Worm (Caenorhabditis elegans) whole organism, L1 larva: ENCODE data around the gene srh-70.

Experiments
- C04F5.9 ChIP-seq: sonication (generic microtip); optimal IDR thresholded peaks from 2 replicates; lab custom pipeline; 2016; ENCODE audit warnings: missing genetic modification characterization, missing compliant biosample characterization
- C34B4.2 ChIP-seq: sonication (generic microtip); optimal IDR thresholded peaks from 2 replicates; lab custom pipeline; 2017; ENCODE audit warnings: mild to moderate bottlenecking, missing genetic modification characterization, missing compliant biosample characterization
- F16B12.6 ChIP-seq: fragments of 150-350 bp; optimal IDR thresholded peaks from 2 replicates; lab custom pipeline; 2014; ENCODE audit warnings: missing biosample characterization, missing genetic modification characterization
- Y116A8C.19 ChIP-seq: sonication (generic microtip); optimal IDR thresholded peaks from 2 replicates; lab custom pipeline; 2016; ENCODE audit warnings: missing compliant biosample characterization, missing genetic modification characterization, borderline replicate concordance
- blmp-1 ChIP-seq: fragments of 150-350 bp; optimal IDR thresholded peaks from 2 replicates; lab custom pipeline; 2014; ENCODE audit warnings: missing biosample characterization, missing genetic modification characterization
- ceh-63 ChIP-seq: fragments of 200-800 bp; sonication (Bioruptor generic); optimal IDR thresholded peaks from 2 replicates; lab custom pipeline; 2018; ENCODE audit warnings: mild to moderate bottlenecking, missing genetic modification characterization, missing compliant biosample characterization
- ceh-8 ChIP-seq: fragments of 200-800 bp; sonication (Bioruptor generic); optimal IDR thresholded peaks from 2 replicates; lab custom pipeline; 2018; ENCODE audit warnings: mild to moderate bottlenecking, missing genetic modification characterization, moderate library complexity, missing compliant biosample characterization
- ceh-82 ChIP-seq, 3 experiments: fragments of 150-350 bp in 1 of 3; sonication (generic microtip) in 2 of 3; optimal IDR thresholded peaks; 2 replicates each; lab custom pipeline; 2014 to 2017; ENCODE audit warnings: missing biosample characterization in 3 of 3, missing genetic modification characterization in 3 of 3
- efl-3 ChIP-seq: fragments of 200-800 bp; sonication (Bioruptor generic); optimal IDR thresholded peaks from 2 replicates; lab custom pipeline; 2018; ENCODE audit warnings: mild to moderate bottlenecking, missing genetic modification characterization, missing compliant biosample characterization
- egl-13 ChIP-seq: sonication (generic microtip); optimal IDR thresholded peaks from 2 replicates; lab custom pipeline; 2016; ENCODE audit warnings: missing genotype, missing genetic modification reagents, missing genetic modification characterization, missing compliant biosample characterization
- elt-2 ChIP-seq: sonication (generic microtip); optimal IDR thresholded peaks from 2 replicates; lab custom pipeline; 2016; ENCODE audit warnings: missing genetic modification characterization, mild to moderate bottlenecking, inconsistent platforms, missing compliant biosample characterization, missing genetic modification reagents
- elt-3 ChIP-seq, 6 experiments: fragments of 150-350 bp in 1 of 6; sonication (generic microtip); optimal IDR thresholded peaks; 2 replicates each; lab custom pipeline; 2017 to 2018; ENCODE audit warnings: missing biosample characterization in 6 of 6, missing genetic modification characterization in 6 of 6, inconsistent platforms in 1 of 6
- ets-5 ChIP-seq: fragments of 200-800 bp; sonication (Bioruptor generic); IDR thresholded peaks from 2 replicates; pipeline ENCODE4 v1.3.6; 2022; ENCODE audit warnings: missing genetic modification characterization, missing compliant biosample characterization
- fkh-10 ChIP-seq: sonication (generic microtip); optimal IDR thresholded peaks from 2 replicates; lab custom pipeline; 2017; ENCODE audit warnings: missing biosample characterization, missing genetic modification reagents, missing genetic modification characterization
- fos-1 ChIP-seq: fragments of 150-350 bp; optimal IDR thresholded peaks from 2 replicates; lab custom pipeline; 2014; ENCODE audit warnings: missing biosample characterization, missing genetic modification characterization
- hlh-4 ChIP-seq: sonication (generic microtip); optimal IDR thresholded peaks from 2 replicates; lab custom pipeline; 2016; ENCODE audit warnings: mild to moderate bottlenecking, missing genetic modification characterization, missing compliant biosample characterization
- hpl-2 ChIP-seq: fragments of 150-350 bp; optimal IDR thresholded peaks from 2 replicates; lab custom pipeline; 2014; ENCODE audit warnings: missing biosample characterization, missing genetic modification reagents, missing genetic modification characterization
- lin-15B ChIP-seq: fragments of 150-350 bp; sonication (generic microtip); optimal IDR thresholded peaks from 3 replicates; lab custom pipeline; 2014; ENCODE audit warnings: missing biosample characterization, missing genetic modification characterization
- lin-35 ChIP-seq, 2 experiments: fragments of 150-350 bp; optimal IDR thresholded peaks; 2 replicates each; lab custom pipeline; 2014; ENCODE audit warnings: missing biosample characterization in 2 of 2, missing genetic modification characterization in 2 of 2, missing genetic modification reagents in 2 of 2
- lin-39 ChIP-seq: fragments of 150-350 bp; optimal IDR thresholded peaks from 2 replicates; lab custom pipeline; 2014; ENCODE audit warnings: missing biosample characterization, missing genetic modification reagents, missing genetic modification characterization
- lir-3 ChIP-seq: sonication (generic microtip); optimal IDR thresholded peaks from 2 replicates; lab custom pipeline; 2016; ENCODE audit warnings: mild to moderate bottlenecking, missing genetic modification characterization, moderate library complexity, missing compliant biosample characterization; ENCODE audit not compliant: poor library complexity
- lsy-2 ChIP-seq, 2 experiments: fragments of 150-350 bp; optimal IDR thresholded peaks; 2 replicates each; lab custom pipeline; 2014; ENCODE audit warnings: missing biosample characterization in 2 of 2, missing genetic modification characterization in 2 of 2
- mab-9 ChIP-seq: fragments of 200-800 bp; sonication (Bioruptor generic); IDR thresholded peaks from 2 replicates; pipeline ENCODE4 v1.3.6; 2022; ENCODE audit warnings: missing genetic modification reagents, missing genetic modification characterization, missing compliant biosample characterization
- mdl-1 ChIP-seq, 2 experiments: fragments of 150-350 bp; optimal IDR thresholded peaks; 2 replicates each; lab custom pipeline; 2014 to 2017; ENCODE audit warnings: missing biosample characterization in 2 of 2, missing genetic modification characterization in 2 of 2, inconsistent platforms in 1 of 2
- mef-2 ChIP-seq: fragments of 150-350 bp; optimal IDR thresholded peaks from 2 replicates; lab custom pipeline; 2014; ENCODE audit warnings: missing biosample characterization, missing genetic modification characterization
- mep-1 ChIP-seq: fragments of 150-350 bp; optimal IDR thresholded peaks from 2 replicates; lab custom pipeline; 2014; ENCODE audit warnings: missing biosample characterization, missing genetic modification characterization
- nhr-11 ChIP-seq: fragments of 150-350 bp; optimal IDR thresholded peaks from 2 replicates; lab custom pipeline; 2014; ENCODE audit warnings: missing biosample characterization, missing genetic modification characterization
- nhr-12 ChIP-seq: sonication (generic microtip); optimal IDR thresholded peaks from 2 replicates; lab custom pipeline; 2017; ENCODE audit warnings: missing biosample characterization, missing genetic modification characterization
- nhr-19 ChIP-seq: fragments of 200-800 bp; sonication (Bioruptor generic); conservative IDR thresholded peaks from 2 replicates; pipeline ENCODE4 v1.3.6; 2022; ENCODE audit warnings: missing genetic modification characterization, missing compliant biosample characterization
- nhr-237 ChIP-seq: fragments of 150-350 bp; optimal IDR thresholded peaks from 2 replicates; lab custom pipeline; 2014; ENCODE audit warnings: missing biosample characterization, missing genetic modification characterization
- nhr-47 ChIP-seq: sonication (generic microtip); optimal IDR thresholded peaks from 2 replicates; lab custom pipeline; 2016; ENCODE audit warnings: mild to moderate bottlenecking, missing genetic modification characterization, moderate library complexity, missing compliant biosample characterization
- nhr-76 ChIP-seq: sonication (generic microtip); optimal IDR thresholded peaks from 2 replicates; lab custom pipeline; 2017; ENCODE audit warnings: missing biosample characterization, missing genetic modification characterization
- nhr-84 ChIP-seq: sonication (generic microtip); optimal IDR thresholded peaks from 2 replicates; lab custom pipeline; 2017; ENCODE audit warnings: missing biosample characterization, missing genetic modification characterization
- pag-3 ChIP-seq: sonication (generic microtip); optimal IDR thresholded peaks from 2 replicates; lab custom pipeline; 2017; ENCODE audit warnings: missing genetic modification characterization, mild to moderate bottlenecking, missing compliant biosample characterization, antibody characterized with exemption, borderline replicate concordance; ENCODE audit not compliant: insufficient read depth
- snpc-4 ChIP-seq: fragments of 150-350 bp; optimal IDR thresholded peaks from 2 replicates; lab custom pipeline; 2014; ENCODE audit warnings: missing biosample characterization, missing genetic modification characterization
- snu-23 ChIP-seq: sonication (generic microtip); optimal IDR thresholded peaks from 2 replicates; lab custom pipeline; 2016; ENCODE audit warnings: missing genetic modification characterization, missing compliant biosample characterization
- sox-4 ChIP-seq: sonication (generic microtip); optimal IDR thresholded peaks from 2 replicates; lab custom pipeline; 2016; ENCODE audit warnings: missing genetic modification characterization, missing compliant biosample characterization
- swsn-7 ChIP-seq: sonication (generic microtip); optimal IDR thresholded peaks from 2 replicates; lab custom pipeline; 2016; ENCODE audit warnings: missing genetic modification characterization, missing compliant biosample characterization
- tlp-1 ChIP-seq: fragments of 150-350 bp; optimal IDR thresholded peaks from 2 replicates; lab custom pipeline; 2014; ENCODE audit warnings: missing biosample characterization, missing genetic modification characterization
- unc-62 ChIP-seq: fragments of 150-350 bp; optimal IDR thresholded peaks from 2 replicates; lab custom pipeline; 2014; ENCODE audit warnings: missing biosample characterization, missing genetic modification reagents, missing genetic modification characterization
- unc-86 ChIP-seq: sonication (generic microtip); optimal IDR thresholded peaks from 2 replicates; lab custom pipeline; 2016; ENCODE audit warnings: missing genetic modification characterization, missing compliant biosample characterization
- unc-98 ChIP-seq: fragments of 200-800 bp; sonication (Bioruptor generic); IDR thresholded peaks from 2 replicates; pipeline ENCODE4 v1.3.6; 2022; ENCODE audit warnings: missing genetic modification characterization, missing compliant biosample characterization
- xbp-1 ChIP-seq: sonication (generic microtip); optimal IDR thresholded peaks from 2 replicates; lab custom pipeline; 2016; ENCODE audit warnings: missing genetic modification characterization, missing compliant biosample characterization
- ztf-11 ChIP-seq, 2 experiments: sonication (generic microtip); optimal IDR thresholded peaks; 2 replicates each; lab custom pipeline; 2016 to 2017; ENCODE audit warnings: missing genetic modification characterization in 2 of 2, missing biosample characterization in 1 of 2, missing compliant biosample characterization in 1 of 2
- ztf-4 ChIP-seq: fragments of 150-350 bp; optimal IDR thresholded peaks from 2 replicates; lab custom pipeline; 2014; ENCODE audit warnings: missing biosample characterization, missing genetic modification characterization

srh-70 gene

ce11 chrII:12494556-12495131 is 24.0 kb downstream of the srh-70 start, which contains the start of gene col-85 (continued):
- TF ChIP-seq hlh-4 (tag; lab: Kevin White, UChicago) (no peak), nhr-11 (no peak), lin-15B (tag; lab: Kevin White, UChicago) (peak; percentile 16), swsn-7 (tag; lab: Kevin White, UChicago) (peak; percentile 73), nhr-47 (tag; lab: Kevin White, UChicago) (peak; percentile 82), egl-13 (tag; lab: Kevin White, UChicago) (no peak), mab-9 (GFP tag; lab: Robert Waterston, UW) (0 out of 2 replicates have a peak, but pooled peaks have one; percentile 41), C04F5.9 (no peak), efl-3 (GFP tag; lab: Kevin White, UChicago) (no peak), xbp-1 (tag; lab: Kevin White, UChicago) (peak; percentile 60), fkh-10 (GFP tag; lab: Kevin White, UChicago) (peak; percentile 51), nhr-12 (tag; lab: Kevin White, UChicago) (no peak), lir-3 (tag; lab: Kevin White, UChicago) (peak; percentile 44), unc-62 (GFP tag; lab: Kevin White, UChicago) (no peak), hpl-2 (GFP tag; lab: Kevin White, UChicago) (peak; percentile 5), snpc-4 (peak; percentile 90), tlp-1 (tag; lab: Kevin White, UChicago) (no peak), nhr-237 (no peak), snu-23 (GFP tag; lab: Kevin White, UChicago) (peak; percentile 84), nhr-19 (GFP tag; lab: Robert Waterston, UW) (peak; percentile 76), sox-4 (tag; lab: Kevin White, UChicago) (no peak), ets-5 (GFP tag; lab: Robert Waterston, UW) (no peak), lin-35 (GFP tag; optimal IDR thresholded peaks at IDR 0.05; lab: Kevin White, UChicago) (peak; percentile 71 to 77), nhr-76 (tag; lab: Kevin White, UChicago) (no peak), ceh-8 (no peak), lin-39 (tag; lab: Kevin White, UChicago) (no peak), elt-2 (tag; lab: Kevin White, UChicago) (peak; percentile 23), pag-3 (tag; lab: Kevin White, UChicago) (no peak), ceh-82 (tag; optimal IDR thresholded peaks at IDR 0.05; lab: Kevin White, UChicago) (peak; percentile 27 to 79 (median 55)), F16B12.6 (tag; lab: Kevin White, UChicago) (peak; percentile 19), Y116A8C.19 (no peak), mep-1 (tag; lab: Kevin White, UChicago) (peak; percentile 56), unc-98 (GFP tag; lab: Robert Waterston, UW) (peak; percentile 60; the same call in 1 of the 2 replicates), mef-2 (peak; percentile 19), lsy-2 (tag; optimal IDR thresholded peaks at IDR 0.05; lab: Kevin White, UChicago) (peak; percentile 57 to 68), blmp-1 (tag; lab: Kevin White, UChicago) (no peak), elt-3 (tag; optimal IDR thresholded peaks at IDR 0.05; lab: Kevin White, UChicago) (peak in 2 of 6 experiments; percentile 10 to 30), nhr-84 (tag; lab: Kevin White, UChicago) (no peak), mdl-1 (tag; optimal IDR thresholded peaks at IDR 0.05; lab: Kevin White, UChicago) (peak in 1 of 2 experiments; percentile 47), ztf-11 (tag; optimal IDR thresholded peaks at IDR 0.05; lab: Kevin White, UChicago) (peak in 1 of 2 experiments; percentile 16), ceh-63 (GFP tag; lab: Kevin White, UChicago) (no peak), C34B4.2 (tag; lab: Kevin White, UChicago) (no peak), fos-1 (peak; percentile 69), unc-86 (tag; lab: Kevin White, UChicago) (peak; percentile 49), ztf-4 (tag; lab: Kevin White, UChicago) (no peak)
- TF ChIP-seq, all 84 proteins: peak for 49
